Worm (Caenorhabditis elegans) whole organism, mixed stage, embryonic: Measurements from ENCODE around the gene hlh-33.

Source experiments
- blmp-1 ChIP-seq: fragments of 150-350 bp; optimal IDR thresholded peaks from 2 replicates; lab custom pipeline; 2014; ENCODE audit warnings: missing biosample characterization, missing genetic modification characterization
- pha-4 ChIP-seq: fragments of 150-350 bp; optimal IDR thresholded peaks from 2 replicates; lab custom pipeline; 2018; ENCODE audit warnings: missing biosample characterization, missing genetic modification reagents, missing genetic modification characterization
- tbx-8 ChIP-seq: fragments of 200-800 bp; sonication (Bioruptor generic); optimal IDR thresholded peaks from 2 replicates; lab custom pipeline; 2018; ENCODE audit warnings: mild to moderate bottlenecking, missing genetic modification characterization, moderate library complexity, missing compliant biosample characterization

ce11 chrIII:1886914-1887313, 31.7 kb downstream of the hlh-33 start:
- TF ChIP-seq blmp-1 (tag; lab: Kevin White, UChicago) (no peak), pha-4 (tag; lab: Kevin White, UChicago) (no peak), tbx-8 (GFP tag; lab: Kevin White, UChicago) (no peak)
